Fruit fly (Drosophila melanogaster): ENCODE data around the gene CG1677.

DNA sequence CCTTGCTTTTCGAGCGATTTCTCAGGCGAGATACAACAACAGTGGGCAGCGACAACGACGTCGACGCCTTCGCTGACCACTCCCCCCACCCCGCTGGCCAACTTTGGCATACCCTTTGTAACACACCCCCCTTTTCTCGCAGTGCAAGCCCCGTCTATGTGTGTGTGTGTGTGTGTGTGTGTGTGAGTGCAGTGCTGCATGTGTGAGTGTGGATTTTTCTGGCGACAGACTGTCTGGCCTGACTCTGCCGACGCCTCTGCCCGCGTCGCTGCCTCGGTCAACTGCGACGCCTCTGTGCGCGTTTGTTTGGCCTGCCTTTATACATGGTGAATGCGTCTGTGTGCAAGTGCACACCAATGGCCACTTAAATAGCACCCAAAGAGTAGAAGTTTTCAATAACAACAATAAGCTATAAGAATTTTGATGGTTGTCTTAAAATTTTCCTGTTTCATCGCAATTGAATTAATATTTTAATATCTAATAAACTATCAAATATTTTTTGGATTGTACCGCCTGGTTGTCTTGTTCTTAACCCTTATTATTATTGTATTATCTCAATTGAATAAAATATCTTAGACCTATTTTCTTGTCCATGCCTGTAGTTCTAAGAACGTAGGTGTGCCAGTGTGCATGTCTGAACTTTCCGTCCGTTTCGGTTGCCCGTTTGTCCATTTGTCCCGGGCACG lies 111.6 kb downstream of the CG1677 start:
- TF ChIP-seq h (optimal IDR thresholded peaks at IDR 0.05) (no peak), psq (optimal IDR thresholded peaks at IDR 0.05) (no peak)

Measured in Kc167 (cell line).